Worm (Caenorhabditis elegans): ENCODE data around the gene ile-2.
A peak's percentile ranks its signal among the peaks of the same experiment; 100 is the strongest.

ile-2 gene

DNA sequence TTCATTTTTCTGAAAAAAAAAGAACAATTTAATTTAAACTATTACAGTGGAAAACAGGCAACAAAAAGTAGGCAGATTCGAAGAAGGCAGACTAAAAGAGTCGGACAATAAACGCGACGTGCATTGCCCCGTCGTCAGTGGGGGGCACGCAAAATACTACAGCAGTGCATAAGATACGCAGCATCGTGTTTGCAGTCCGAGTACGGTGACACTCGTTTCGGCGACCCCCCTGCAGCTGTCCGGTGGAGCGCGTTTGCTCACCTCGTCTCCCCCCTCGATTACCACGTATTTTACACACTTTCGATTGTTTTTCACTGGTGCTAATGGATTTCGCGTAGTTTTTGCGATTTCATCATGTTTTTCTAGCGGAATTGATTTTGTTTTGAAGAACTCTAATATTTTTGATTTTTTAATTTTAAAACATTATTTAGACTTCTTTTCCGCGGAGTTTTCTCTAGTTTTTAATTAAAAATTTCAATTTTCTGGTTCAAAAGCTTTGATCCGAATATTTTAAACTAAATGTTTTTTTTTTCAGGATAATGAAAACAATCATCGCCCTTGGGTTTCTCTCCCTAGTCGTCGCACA, at the start of gene ile-2, which contains the start of gene trap-2 (continued):
- peak; percentile 6 for TF ChIP-seq ceh-32 (tag; optimal IDR thresholded peaks at IDR 0.05; ENCODE audit: poor library complexity)
- peak; percentile 96 for TF ChIP-seq nhr-6 (tag; optimal IDR thresholded peaks at IDR 0.05)
- no peak for TF ChIP-seq daf-19 (GFP tag; conservative IDR thresholded peaks at IDR 0.05)
- TF ChIP-seq aly-2 (tag; optimal IDR thresholded peaks at IDR 0.05): no peak
- TF ChIP-seq R02D3.7 (tag; optimal IDR thresholded peaks at IDR 0.05): no peak
- TF ChIP-seq nhr-77 (tag; optimal IDR thresholded peaks at IDR 0.05): peak; percentile 80
- TF ChIP-seq ZK337.2 (GFP tag; IDR thresholded peaks at IDR 0.05): no peak
- TF ChIP-seq nhr-111 (GFP tag; optimal IDR thresholded peaks at IDR 0.05): no peak
- TF ChIP-seq daf-8 (GFP tag; IDR thresholded peaks at IDR 0.05): no peak
- no peak for TF ChIP-seq unc-39 (tag; optimal IDR thresholded peaks at IDR 0.05)
- no peak for TF ChIP-seq fos-1 (tag; optimal IDR thresholded peaks at IDR 0.05)
- peak; percentile 99 for TF ChIP-seq mxl-3 (GFP tag; optimal IDR thresholded peaks at IDR 0.05)
- TF ChIP-seq mxl-2 (GFP tag; conservative IDR thresholded peaks at IDR 0.05): no peak
- TF ChIP-seq Y105C5A.15 (GFP tag; IDR thresholded peaks at IDR 0.05): no peak
- TF ChIP-seq zip-2 (tag; optimal IDR thresholded peaks at IDR 0.05): peak; percentile 24
- TF ChIP-seq jun-1 (tag; optimal IDR thresholded peaks at IDR 0.05): peak; percentile 54
- TF ChIP-seq F44E2.7 (GFP tag; IDR thresholded peaks at IDR 0.05): no peak
- peak; percentile 97 for TF ChIP-seq nhr-25 (tag; optimal IDR thresholded peaks at IDR 0.05; ENCODE audit: borderline replicate concordance, insufficient read depth)
- peak; percentile 90 for TF ChIP-seq tra-1 (GFP tag; IDR thresholded peaks at IDR 0.05)
- TF ChIP-seq sdz-12 (GFP tag; optimal IDR thresholded peaks at IDR 0.05): no peak
- TF ChIP-seq nhr-48 (tag; optimal IDR thresholded peaks at IDR 0.05): peak; percentile 78
- peak; percentile 92 for TF ChIP-seq spr-1 (tag; optimal IDR thresholded peaks at IDR 0.05)
- TF ChIP-seq dmd-9 (GFP tag; IDR thresholded peaks at IDR 0.05): no peak
- TF ChIP-seq saeg-2 (GFP tag; IDR thresholded peaks at IDR 0.05): peak; percentile 69; the same call in 1 of the 2 replicates
- no peak for TF ChIP-seq F26F4.8 (GFP tag; conservative IDR thresholded peaks at IDR 0.05)
- peak; percentile 94 for TF ChIP-seq mes-2 (tag; optimal IDR thresholded peaks at IDR 0.05; ENCODE audit: poor library complexity, severe bottlenecking)
- peak; percentile 93 for TF ChIP-seq hmg-1.1 (GFP tag; IDR thresholded peaks at IDR 0.05)
- TF ChIP-seq ctbp-1 (GFP tag; IDR thresholded peaks at IDR 0.05): peak; percentile 80
- peak; percentile 92 for TF ChIP-seq lin-13 (GFP tag; optimal IDR thresholded peaks at IDR 0.05)
- TF ChIP-seq unc-62 (GFP tag; optimal IDR thresholded peaks at IDR 0.05 in 1 of 2): peak in 1 of 2 experiments; percentile 99
- no peak for TF ChIP-seq unc-62 (tag; optimal IDR thresholded peaks at IDR 0.05)
- peak; percentile 66 for TF ChIP-seq lin-15B (tag; optimal IDR thresholded peaks at IDR 0.05)
- TF ChIP-seq php-3 (GFP tag; IDR thresholded peaks at IDR 0.05): peak; percentile 86
- TF ChIP-seq ztf-11 (tag; optimal IDR thresholded peaks at IDR 0.05): no peak
- peak; percentile 86 for TF ChIP-seq zfp-3 (GFP tag; conservative IDR thresholded peaks at IDR 0.05)
- TF ChIP-seq arid-1 (GFP tag; conservative IDR thresholded peaks at IDR 0.05): peak; percentile 91
- peak; percentile 56 for TF ChIP-seq nhr-10 (tag; optimal IDR thresholded peaks at IDR 0.05)
- TF ChIP-seq F49E8.2 (tag; optimal IDR thresholded peaks at IDR 0.05; ENCODE audit: borderline replicate concordance): no peak
- peak; percentile 91 for TF ChIP-seq nhr-42 (GFP tag; IDR thresholded peaks at IDR 0.05)
- TF ChIP-seq hlh-30 (tag; optimal IDR thresholded peaks at IDR 0.05; ENCODE audit: insufficient read depth): peak; percentile 90
- peak; percentile 97 for TF ChIP-seq rbr-2 (tag; optimal IDR thresholded peaks at IDR 0.05)
- peak; percentile 94 for TF ChIP-seq nhr-102 (tag; optimal IDR thresholded peaks at IDR 0.05)
- TF ChIP-seq ZK546.5 (tag; optimal IDR thresholded peaks at IDR 0.05): peak in 1 of 2 experiments; percentile 82
- no peak for TF ChIP-seq gei-8 (GFP tag; optimal IDR thresholded peaks at IDR 0.05)
- TF ChIP-seq hif-1 (tag; optimal IDR thresholded peaks at IDR 0.05): peak; percentile 69 to 93
- peak; percentile 92 to 98 for TF ChIP-seq lsy-2 (tag; optimal IDR thresholded peaks at IDR 0.05)
- TF ChIP-seq zfp-2 (tag; optimal IDR thresholded peaks at IDR 0.05): no peak
- peak; percentile 96 for TF ChIP-seq dmd-6 (GFP tag; IDR thresholded peaks at IDR 0.05)
- peak; percentile 59; the same call in 1 of the 2 replicates for TF ChIP-seq vab-7 (GFP tag; IDR thresholded peaks at IDR 0.05)
- peak; percentile 98 for TF ChIP-seq aha-1 (tag)
